Fruit fly (Drosophila melanogaster): ENCODE data around the gene CG42467.

CG42467 gene

dm6 chr2L:3700990-3701389 lies at the start of gene CG42467:
Gene CG42467 (plus strand): TSS chr2L:3701290.
- TF ChIP-seq ttk (optimal IDR thresholded peaks at IDR 0.05) (no peak), insv (optimal IDR thresholded peaks at IDR 0.05) (no peak), Sin3A (optimal IDR thresholded peaks at IDR 0.05) (no peak), h (optimal IDR thresholded peaks at IDR 0.05) (no peak), Myc (optimal IDR thresholded peaks at IDR 0.05) (no peak), psq (optimal IDR thresholded peaks at IDR 0.05) (no peak)

dm6 chr2L:3654956-3655618 lies 46.0 kb upstream of the CG42467 start:
- no peak for TF ChIP-seq Sin3A (optimal IDR thresholded peaks at IDR 0.05)

dm6 chr2L:3655698-3656105 lies 45.4 kb upstream of the CG42467 start:
- no peak for TF ChIP-seq Sin3A (optimal IDR thresholded peaks at IDR 0.05)
- TF ChIP-seq insv (optimal IDR thresholded peaks at IDR 0.05), result no peak
- no peak for TF ChIP-seq ttk (optimal IDR thresholded peaks at IDR 0.05)
- no peak for TF ChIP-seq Myc (optimal IDR thresholded peaks at IDR 0.05)
- no peak for TF ChIP-seq psq (optimal IDR thresholded peaks at IDR 0.05)
- no peak for TF ChIP-seq h (optimal IDR thresholded peaks at IDR 0.05)

dm6 chr2L:3656667-3657066 lies 44.4 kb upstream of the CG42467 start, which contains the start of gene for:
Gene for (minus strand): TSS chr2L:3656953.
- TF ChIP-seq insv (optimal IDR thresholded peaks at IDR 0.05) (no peak), Myc (optimal IDR thresholded peaks at IDR 0.05) (no peak), Sin3A (optimal IDR thresholded peaks at IDR 0.05) (no peak), h (optimal IDR thresholded peaks at IDR 0.05) (no peak), ttk (optimal IDR thresholded peaks at IDR 0.05) (no peak), psq (optimal IDR thresholded peaks at IDR 0.05) (no peak)

dm6 chr2L:3657349-3658142 lies 43.5 kb upstream of the CG42467 start:
- no peak for TF ChIP-seq Sin3A (optimal IDR thresholded peaks at IDR 0.05)
- no peak for TF ChIP-seq insv (optimal IDR thresholded peaks at IDR 0.05)
- no peak for TF ChIP-seq h (optimal IDR thresholded peaks at IDR 0.05)
- TF ChIP-seq ttk (optimal IDR thresholded peaks at IDR 0.05), result no peak

- no peak for TF ChIP-seq ttk (optimal IDR thresholded peaks at IDR 0.05)
- TF ChIP-seq h (optimal IDR thresholded peaks at IDR 0.05), result no peak
- TF ChIP-seq Myc (optimal IDR thresholded peaks at IDR 0.05), result no peak
- TF ChIP-seq insv (optimal IDR thresholded peaks at IDR 0.05), result no peak
- TF ChIP-seq psq (optimal IDR thresholded peaks at IDR 0.05), result no peak
- TF ChIP-seq Sin3A (optimal IDR thresholded peaks at IDR 0.05), result no peak
These were observed 38.7 kb upstream of the CG42467 start, which contains the start of gene Drgx for dm6 chr2L:3662307-3662795. Gene Drgx (plus strand): TSS chr2L:3662745.

- TF ChIP-seq psq (optimal IDR thresholded peaks at IDR 0.05), result no peak
- TF ChIP-seq ttk (optimal IDR thresholded peaks at IDR 0.05), result no peak
- TF ChIP-seq Myc (optimal IDR thresholded peaks at IDR 0.05), result no peak
- no peak for TF ChIP-seq Sin3A (optimal IDR thresholded peaks at IDR 0.05)
- no peak for TF ChIP-seq h (optimal IDR thresholded peaks at IDR 0.05)
- TF ChIP-seq insv (optimal IDR thresholded peaks at IDR 0.05), result no peak
These were observed 32.6 kb upstream of the CG42467 start, which contains the start of gene Sfp24Ba for dm6 chr2L:3668451-3668850. Gene Sfp24Ba (minus strand): TSS chr2L:3668551.

dm6 chr2L:3669034-3669433 lies 32.1 kb upstream of the CG42467 start, which contains the start of gene Sfp24Bd:
Gene Sfp24Bd (minus strand): TSS chr2L:3669134.
- no peak for TF ChIP-seq ttk (optimal IDR thresholded peaks at IDR 0.05)
- TF ChIP-seq insv (optimal IDR thresholded peaks at IDR 0.05), result no peak
- TF ChIP-seq h (optimal IDR thresholded peaks at IDR 0.05), result no peak
- no peak for TF ChIP-seq Sin3A (optimal IDR thresholded peaks at IDR 0.05)
- no peak for TF ChIP-seq Myc (optimal IDR thresholded peaks at IDR 0.05)
- TF ChIP-seq psq (optimal IDR thresholded peaks at IDR 0.05), result no peak

- TF ChIP-seq insv (optimal IDR thresholded peaks at IDR 0.05), result no peak
- TF ChIP-seq ttk (optimal IDR thresholded peaks at IDR 0.05), result no peak
- TF ChIP-seq Sin3A (optimal IDR thresholded peaks at IDR 0.05), result no peak
- no peak for TF ChIP-seq psq (optimal IDR thresholded peaks at IDR 0.05)
- TF ChIP-seq h (optimal IDR thresholded peaks at IDR 0.05), result no peak
- TF ChIP-seq Myc (optimal IDR thresholded peaks at IDR 0.05), result no peak
These were observed 31.4 kb upstream of the CG42467 start, which contains the start of gene Sfp24Bb for dm6 chr2L:3669675-3670074. Gene Sfp24Bb (minus strand): TSS chr2L:3669775.

dm6 chr2L:3670481-3670880 lies 30.6 kb upstream of the CG42467 start, which contains the start of gene Sfp24Bc:
Gene Sfp24Bc (minus strand): TSS chr2L:3670581.
- TF ChIP-seq Myc (optimal IDR thresholded peaks at IDR 0.05), result no peak
- TF ChIP-seq h (optimal IDR thresholded peaks at IDR 0.05), result no peak
- TF ChIP-seq Sin3A (optimal IDR thresholded peaks at IDR 0.05), result no peak

dm6 chr2L:3675770-3676169 lies 25.3 kb upstream of the CG42467 start:
- TF ChIP-seq ttk (optimal IDR thresholded peaks at IDR 0.05) (no peak), Myc (optimal IDR thresholded peaks at IDR 0.05) (no peak), psq (optimal IDR thresholded peaks at IDR 0.05) (no peak), Sin3A (optimal IDR thresholded peaks at IDR 0.05) (no peak), insv (optimal IDR thresholded peaks at IDR 0.05) (no peak), h (optimal IDR thresholded peaks at IDR 0.05) (no peak)

- TF ChIP-seq Myc (optimal IDR thresholded peaks at IDR 0.05), result no peak
- TF ChIP-seq ttk (optimal IDR thresholded peaks at IDR 0.05), result no peak
- TF ChIP-seq insv (optimal IDR thresholded peaks at IDR 0.05), result no peak
- TF ChIP-seq Sin3A (optimal IDR thresholded peaks at IDR 0.05), result no peak
- TF ChIP-seq h (optimal IDR thresholded peaks at IDR 0.05), result no peak
- TF ChIP-seq psq (optimal IDR thresholded peaks at IDR 0.05), result no peak
These were observed 19.8 kb upstream of the CG42467 start for dm6 chr2L:3681338-3681737.

All from Kc167 (cell line).